Fruit fly (Drosophila melanogaster): Measurements from ENCODE around the gene CG7084.

The CG7084 gene

dm6 chr3R:22339510-22339909 lies 40.9 kb downstream of the CG7084 start (continued):
- no peak for TF ChIP-seq prd (optimal IDR thresholded peaks at IDR 0.05)
- peak; percentile 30; the same call in 1 of the 3 replicates for TF ChIP-seq prd (GFP tag; IDR thresholded peaks at IDR 0.05)
- TF ChIP-seq Pdp1 (GFP tag; optimal IDR thresholded peaks at IDR 0.05): peak in 1 of 2 experiments; percentile 43
- 0 out of 3 replicates have a peak, but pooled peaks have one; percentile 30 for TF ChIP-seq ci (GFP tag; IDR thresholded peaks at IDR 0.05)
- TF ChIP-seq lab (GFP tag; optimal IDR thresholded peaks at IDR 0.05): peak; percentile 39
- TF ChIP-seq CG7839 (tag; optimal IDR thresholded peaks at IDR 0.05): peak; percentile 36
- no peak for TF ChIP-seq caup (GFP tag; optimal IDR thresholded peaks at IDR 0.05; ENCODE audit: severe bottlenecking)
- peak; percentile 31; the same call in 1 of the 3 replicates for TF ChIP-seq row (GFP tag; IDR thresholded peaks at IDR 0.05)
- peak; percentile 1 for TF ChIP-seq maf-S (GFP tag; optimal IDR thresholded peaks at IDR 0.05)
- TF ChIP-seq vvl (GFP tag; IDR thresholded peaks at IDR 0.05): 0 out of 2 replicates have a peak, but pooled peaks have one; percentile 35
- peak; percentile 1 for TF ChIP-seq tin (GFP tag; optimal IDR thresholded peaks at IDR 0.05)
- 0 out of 3 replicates have a peak, but pooled peaks have one; percentile 48 for TF ChIP-seq dysf (GFP tag; IDR thresholded peaks at IDR 0.05)
- 0 out of 2 replicates have a peak, but pooled peaks have one; percentile 14 for TF ChIP-seq Ptx1 (GFP tag; IDR thresholded peaks at IDR 0.05)
- TF ChIP-seq gem (tag; optimal IDR thresholded peaks at IDR 0.05): peak; percentile 41
- peak; percentile 19; the same call in 1 of the 2 replicates for TF ChIP-seq slbo (GFP tag; IDR thresholded peaks at IDR 0.05)
- TF ChIP-seq crc (GFP tag; optimal IDR thresholded peaks at IDR 0.05): peak; percentile 9
- peak; percentile 8 for TF ChIP-seq ind (GFP tag; optimal IDR thresholded peaks at IDR 0.05)
- TF ChIP-seq CG9727 (GFP tag; optimal IDR thresholded peaks at IDR 0.05): peak; percentile 17
- TF ChIP-seq en (GFP tag; optimal IDR thresholded peaks at IDR 0.05): no peak

dm6 chr3R:22340207-22340606 lies 41.6 kb downstream of the CG7084 start, which contains the start of gene CG5388:
Gene CG5388 (minus strand): TSS chr3R:22340307.
- no peak for TF ChIP-seq Abd-B (GFP tag; optimal IDR thresholded peaks at IDR 0.05)
- TF ChIP-seq toy (GFP tag; IDR thresholded peaks at IDR 0.05): no peak
- no peak for TF ChIP-seq CG6813 (GFP tag; optimal IDR thresholded peaks at IDR 0.05)
- no peak for TF ChIP-seq pum (GFP tag; optimal IDR thresholded peaks at IDR 0.05)
- TF ChIP-seq dmrt11E (tag; optimal IDR thresholded peaks at IDR 0.05): no peak
- no peak for TF ChIP-seq ken (GFP tag; IDR thresholded peaks at IDR 0.05)
- no peak for TF ChIP-seq ro (GFP tag; IDR thresholded peaks at IDR 0.05)
- no peak for TF ChIP-seq gt (GFP tag; IDR thresholded peaks at IDR 0.05)
- no peak for TF ChIP-seq zfh1 (GFP tag; IDR thresholded peaks at IDR 0.05)
- no peak for TF ChIP-seq Drgx (GFP tag; IDR thresholded peaks at IDR 0.05)
- TF ChIP-seq Poxn (GFP tag; IDR thresholded peaks at IDR 0.05): no peak
- no peak for TF ChIP-seq H2.0 (GFP tag; IDR thresholded peaks at IDR 0.05)
- no peak for TF ChIP-seq CG17612 (GFP tag; IDR thresholded peaks at IDR 0.05)
- no peak for TF ChIP-seq az2 (GFP tag; optimal IDR thresholded peaks at IDR 0.05)
- TF ChIP-seq CG3726 (GFP tag; IDR thresholded peaks at IDR 0.05): no peak

- TF ChIP-seq Dfd (GFP tag; optimal IDR thresholded peaks at IDR 0.05) (peak in 1 of 2 experiments; percentile 52), her (GFP tag; optimal IDR thresholded peaks at IDR 0.05) (no peak), onecut (GFP tag; IDR thresholded peaks at IDR 0.05) (no peak)
Measured at dm6 chr3R:22341652-22342051, 43.0 kb downstream of the CG7084 start.

dm6 chr3R:22342151-22342550 lies 43.5 kb downstream of the CG7084 start, which contains the start of gene CG5386:
Gene CG5386 (minus strand): TSS chr3R:22342251.
- no peak for TF ChIP-seq CG11696 (GFP tag; IDR thresholded peaks at IDR 0.05)
- TF ChIP-seq CG3726 (GFP tag; IDR thresholded peaks at IDR 0.05): no peak
- TF ChIP-seq Camta (GFP tag; optimal IDR thresholded peaks at IDR 0.05): no peak
- no peak for TF ChIP-seq CG2889 (GFP tag; IDR thresholded peaks at IDR 0.05)
- TF ChIP-seq B-H1 (GFP tag; IDR thresholded peaks at IDR 0.05): no peak
- TF ChIP-seq CG18764 (GFP tag; optimal IDR thresholded peaks at IDR 0.05): no peak
- TF ChIP-seq CG9932 (GFP tag; IDR thresholded peaks at IDR 0.05): no peak
- TF ChIP-seq CG15269 (tag; optimal IDR thresholded peaks at IDR 0.05): no peak
- TF ChIP-seq gce (GFP tag; IDR thresholded peaks at IDR 0.05): no peak

All from whole organism, embryonic.